Fruit fly (Drosophila melanogaster) whole organism, embryonic: Measurements from ENCODE around the gene CG32847.

Experiments
- ATbp ChIP-seq: fragments of 200-800 bp; sonication (Bioruptor generic); optimal IDR thresholded peaks from 2 replicates; lab custom pipeline; 2017; ENCODE audit warnings: missing biosample characterization, mild to moderate bottlenecking, missing genetic modification characterization, missing genetic modification reagents
- Abd-B ChIP-seq: fragments of 200-800 bp; sonication (Bioruptor generic); optimal IDR thresholded peaks from 2 replicates; lab custom pipeline; 2018; ENCODE audit warnings: missing biosample characterization, mild to moderate bottlenecking, missing genetic modification characterization, moderate library complexity
- Antp ChIP-seq: fragments of 200-800 bp; sonication (Bioruptor generic); optimal IDR thresholded peaks from 3 replicates; lab custom pipeline; 2016; ENCODE audit warnings: missing biosample characterization, missing genetic modification characterization
- BEAF-32 ChIP-seq: fragments of 200-800 bp; sonication (Bioruptor generic); optimal IDR thresholded peaks from 3 replicates; lab custom pipeline; 2017; ENCODE audit warnings: missing biosample characterization, missing genetic modification characterization, mild to moderate bottlenecking, moderate library complexity, missing genetic modification reagents
- Bteb2 ChIP-seq: fragments of 200-800 bp; sonication (Bioruptor generic); optimal IDR thresholded peaks from 2 replicates; lab custom pipeline; 2016; ENCODE audit warnings: missing biosample characterization, missing genetic modification characterization
- CG10462 ChIP-seq: fragments of 200-800 bp; sonication (Bioruptor generic); optimal IDR thresholded peaks from 2 replicates; lab custom pipeline; 2016; ENCODE audit warnings: missing biosample characterization, missing genetic modification characterization
- CG10654 ChIP-seq: fragments of 200-800 bp; sonication (Bioruptor generic); optimal IDR thresholded peaks from 2 replicates; lab custom pipeline; 2016; ENCODE audit warnings: missing biosample characterization, missing genetic modification characterization
- CG10959 ChIP-seq: fragments of 200-800 bp; sonication (Bioruptor generic); IDR thresholded peaks from 2 replicates; pipeline ENCODE4 v1.3.6; 2022; ENCODE audit warnings: missing biosample characterization, missing genetic modification characterization
- CG11085 ChIP-seq: fragments of 200-800 bp; sonication (Bioruptor generic); IDR thresholded peaks from 2 replicates; pipeline ENCODE4 v1.3.6; 2022; ENCODE audit warnings: missing biosample characterization, missing genetic modification characterization
- CG11504 ChIP-seq: fragments of 200-800 bp; sonication (Bioruptor generic); optimal IDR thresholded peaks from 3 replicates; lab custom pipeline; 2019; ENCODE audit warnings: missing biosample characterization, mild to moderate bottlenecking, missing genetic modification characterization, moderate library complexity
- CG12104 ChIP-seq: fragments of 200-800 bp; sonication (Bioruptor generic); optimal IDR thresholded peaks from 3 replicates; lab custom pipeline; 2016; ENCODE audit warnings: missing biosample characterization, missing genetic modification characterization
- CG14710 ChIP-seq: fragments of 200-800 bp; sonication (Bioruptor generic); optimal IDR thresholded peaks from 3 replicates; lab custom pipeline; 2019; ENCODE audit warnings: missing biosample characterization, mild to moderate bottlenecking, missing genetic modification characterization, moderate library complexity
- CG15601 ChIP-seq: fragments of 200-800 bp; sonication (Bioruptor generic); optimal IDR thresholded peaks from 3 replicates; lab custom pipeline; 2019; ENCODE audit warnings: missing biosample characterization, mild to moderate bottlenecking, missing genetic modification characterization, moderate library complexity
- CG2875 ChIP-seq: fragments of 200-800 bp; sonication (Bioruptor generic); optimal IDR thresholded peaks from 2 replicates; lab custom pipeline; 2017; ENCODE audit warnings: missing biosample characterization, mild to moderate bottlenecking, missing genetic modification characterization, missing genetic modification reagents
- CG30020 ChIP-seq: fragments of 200-800 bp; optimal IDR thresholded peaks from 2 replicates; lab custom pipeline; 2019; ENCODE audit warnings: missing biosample characterization, mild to moderate bottlenecking, missing genetic modification characterization, moderate library complexity
- CG4424 ChIP-seq: fragments of 200-800 bp; sonication (Bioruptor generic); optimal IDR thresholded peaks from 3 replicates; lab custom pipeline; 2016; ENCODE audit warnings: missing biosample characterization, missing genetic modification characterization
- CG4820 ChIP-seq: fragments of 200-800 bp; sonication (Bioruptor generic); optimal IDR thresholded peaks from 3 replicates; lab custom pipeline; 2016; ENCODE audit warnings: missing biosample characterization, missing genetic modification characterization
- CG6765 ChIP-seq: fragments of 200-800 bp; sonication (Bioruptor generic); optimal IDR thresholded peaks from 3 replicates; lab custom pipeline; 2017; ENCODE audit warnings: missing biosample characterization, mild to moderate bottlenecking, missing genetic modification characterization
- CkIIα-i1 ChIP-seq: fragments of 200-800 bp; sonication (Bioruptor generic); IDR thresholded peaks from 2 replicates; pipeline ENCODE4 v1.3.6; 2022; ENCODE audit warnings: missing biosample characterization, missing genetic modification characterization
- Ets97D ChIP-seq: fragments of 200-800 bp; sonication (Bioruptor generic); optimal IDR thresholded peaks from 3 replicates; lab custom pipeline; 2016; ENCODE audit warnings: missing biosample characterization, missing genetic modification characterization
- HLHmδ ChIP-seq: fragments of 200-800 bp; sonication (Bioruptor generic); optimal IDR thresholded peaks from 2 replicates; lab custom pipeline; 2018; ENCODE audit warnings: missing biosample characterization, mild to moderate bottlenecking, missing genetic modification characterization, moderate library complexity
- Kr ChIP-seq: fragments of 200-800 bp; sonication (Bioruptor generic); optimal IDR thresholded peaks from 2 replicates; lab custom pipeline; 2017; ENCODE audit warnings: missing biosample characterization, mild to moderate bottlenecking, missing genetic modification characterization
- MESR4 ChIP-seq: fragments of 200-800 bp; sonication (Bioruptor generic); optimal IDR thresholded peaks from 2 replicates; lab custom pipeline; 2018; ENCODE audit warnings: missing biosample characterization, mild to moderate bottlenecking, missing genetic modification characterization, moderate library complexity
- Meics ChIP-seq: fragments of 200-800 bp; sonication (Bioruptor generic); optimal IDR thresholded peaks from 2 replicates; lab custom pipeline; 2017; ENCODE audit warnings: missing biosample characterization, mild to moderate bottlenecking, missing genetic modification characterization
- Nf-YA ChIP-seq: fragments of 200-800 bp; sonication (Bioruptor generic); IDR thresholded peaks from 2 replicates; pipeline ENCODE4 v1.3.6; 2022; ENCODE audit warnings: missing biosample characterization, missing genetic modification characterization
- Ptx1 ChIP-seq: fragments of 200-800 bp; sonication (Bioruptor generic); IDR thresholded peaks from 2 replicates; pipeline ENCODE4 v1.3.6; 2022; ENCODE audit warnings: missing biosample characterization, missing genetic modification characterization
- Sox102F ChIP-seq: fragments of 200-800 bp; sonication (Bioruptor generic); optimal IDR thresholded peaks from 2 replicates; lab custom pipeline; 2018; ENCODE audit warnings: missing biosample characterization, mild to moderate bottlenecking, missing genetic modification characterization, moderate library complexity
- Stat92E ChIP-seq, 3 experiments: fragments of >200 bp in 2 of 3; fragments of 200-800 bp in 1 of 3; sonication (Bioruptor generic) in 1 of 3; optimal IDR thresholded peaks; 2 replicates each; lab custom pipeline; 2017 to 2019; ENCODE audit warnings: missing biosample characterization in 3 of 3, missing genetic modification characterization in 3 of 3, mild to moderate bottlenecking in 1 of 3, moderate library complexity in 1 of 3
- Xrp1 ChIP-seq: fragments of 200-800 bp; sonication (Bioruptor generic); IDR thresholded peaks from 2 replicates; pipeline ENCODE4 v1.3.6; 2022; ENCODE audit warnings: missing biosample characterization, missing genetic modification characterization
- YL-1 ChIP-seq: fragments of 200-800 bp; sonication (Bioruptor generic); optimal IDR thresholded peaks from 3 replicates; lab custom pipeline; 2017; ENCODE audit warnings: missing biosample characterization, mild to moderate bottlenecking, missing genetic modification characterization
- cad ChIP-seq: fragments of >200 bp; optimal IDR thresholded peaks from 2 replicates; lab custom pipeline; 2017; ENCODE audit warnings: missing biosample characterization, missing genetic modification characterization
- corto ChIP-seq: fragments of 200-800 bp; sonication (Bioruptor generic); optimal IDR thresholded peaks from 2 replicates; lab custom pipeline; 2016; ENCODE audit warnings: missing biosample characterization, mild to moderate bottlenecking, missing genetic modification characterization, moderate library complexity
- dan ChIP-seq: fragments of 200-800 bp; sonication (Bioruptor generic); IDR thresholded peaks from 2 replicates; pipeline ENCODE4 v1.3.6; 2022; ENCODE audit warnings: missing biosample characterization, missing genetic modification characterization
- ems ChIP-seq: fragments of 200-800 bp; sonication (Bioruptor generic); optimal IDR thresholded peaks from 3 replicates; lab custom pipeline; 2016; ENCODE audit warnings: missing biosample characterization, missing genetic modification characterization
- en ChIP-seq: fragments of 200-800 bp; sonication (Bioruptor generic); optimal IDR thresholded peaks from 2 replicates; lab custom pipeline; 2016; ENCODE audit warnings: missing biosample characterization, missing genetic modification characterization
- gfzf ChIP-seq: fragments of 200-800 bp; sonication (Bioruptor generic); optimal IDR thresholded peaks from 2 replicates; lab custom pipeline; 2016; ENCODE audit warnings: missing biosample characterization, mild to moderate bottlenecking, missing genetic modification characterization, moderate library complexity
- hbn ChIP-seq: fragments of 200-800 bp; sonication (Bioruptor generic); IDR thresholded peaks from 2 replicates; pipeline ENCODE4 v1.3.6; 2022; ENCODE audit warnings: missing biosample characterization, missing genetic modification characterization; ENCODE audit not compliant: partially characterized antibody
- her ChIP-seq: fragments of 200-800 bp; sonication (Bioruptor generic); optimal IDR thresholded peaks from 2 replicates; lab custom pipeline; 2016; ENCODE audit warnings: missing biosample characterization, missing genetic modification characterization
- jigr1 ChIP-seq: fragments of 200-800 bp; sonication (Bioruptor generic); IDR thresholded peaks from 3 replicates; pipeline ENCODE4 v1.3.6; 2022; ENCODE audit warnings: missing biosample characterization, missing genetic modification characterization
- kni ChIP-seq: fragments of 200-800 bp; sonication (Bioruptor generic); optimal IDR thresholded peaks from 3 replicates; lab custom pipeline; 2017; ENCODE audit warnings: mild to moderate bottlenecking, missing biosample characterization, missing genetic modification reagents, missing genetic modification characterization
- maf-S ChIP-seq: fragments of 200-800 bp; sonication (Bioruptor generic); optimal IDR thresholded peaks from 2 replicates; lab custom pipeline; 2016; ENCODE audit warnings: missing biosample characterization, missing genetic modification characterization
- mam ChIP-seq: fragments of 200-800 bp; sonication (Bioruptor generic); optimal IDR thresholded peaks from 3 replicates; lab custom pipeline; 2016; ENCODE audit warnings: missing biosample characterization, missing genetic modification characterization
- nerfin-2 ChIP-seq: fragments of 200-800 bp; sonication (Bioruptor generic); IDR thresholded peaks from 2 replicates; pipeline ENCODE4 v1.3.6; 2022; ENCODE audit warnings: missing biosample characterization, missing genetic modification characterization; ENCODE audit not compliant: partially characterized antibody
- nom ChIP-seq: fragments of 200-800 bp; sonication (Bioruptor generic); optimal IDR thresholded peaks from 2 replicates; lab custom pipeline; 2017; ENCODE audit warnings: missing biosample characterization, missing genetic modification characterization, mild to moderate bottlenecking, moderate library complexity, missing genetic modification reagents
- pzg ChIP-seq: fragments of 200-800 bp; sonication (Bioruptor generic); optimal IDR thresholded peaks from 3 replicates; lab custom pipeline; 2018; ENCODE audit warnings: missing biosample characterization, mild to moderate bottlenecking, missing genetic modification characterization, moderate library complexity
- ro ChIP-seq: fragments of 200-800 bp; sonication (Bioruptor generic); IDR thresholded peaks from 2 replicates; pipeline ENCODE4 v1.3.6; 2022; ENCODE audit warnings: missing biosample characterization, missing genetic modification characterization
- row ChIP-seq: fragments of 200-800 bp; sonication (Bioruptor generic); IDR thresholded peaks from 3 replicates; pipeline ENCODE4 v1.3.6; 2022; ENCODE audit warnings: missing biosample characterization, missing genetic modification characterization
- sna ChIP-seq: fragments of 200-800 bp; sonication (Bioruptor generic); IDR thresholded peaks from 2 replicates; pipeline ENCODE4 v1.3.6; 2022; ENCODE audit warnings: missing biosample characterization, missing genetic modification characterization; ENCODE audit not compliant: partially characterized antibody
- sr ChIP-seq: fragments of 200-800 bp; sonication (Bioruptor generic); IDR thresholded peaks from 3 replicates; pipeline ENCODE4 v1.3.6; 2022; ENCODE audit warnings: missing biosample characterization, missing genetic modification characterization
- usp ChIP-seq: fragments of >200 bp; optimal IDR thresholded peaks from 2 replicates; lab custom pipeline; 2017; ENCODE audit warnings: missing biosample characterization, missing genetic modification characterization
- vfl ChIP-seq: fragments of 200-800 bp; sonication (Bioruptor generic); optimal IDR thresholded peaks from 2 replicates; lab custom pipeline; 2016; ENCODE audit warnings: missing biosample characterization, missing genetic modification characterization
- zfh2 ChIP-seq: fragments of 200-800 bp; sonication (Bioruptor generic); optimal IDR thresholded peaks from 2 replicates; lab custom pipeline; 2016; ENCODE audit warnings: missing biosample characterization, missing genetic modification characterization

CG32847 gene

DNA sequence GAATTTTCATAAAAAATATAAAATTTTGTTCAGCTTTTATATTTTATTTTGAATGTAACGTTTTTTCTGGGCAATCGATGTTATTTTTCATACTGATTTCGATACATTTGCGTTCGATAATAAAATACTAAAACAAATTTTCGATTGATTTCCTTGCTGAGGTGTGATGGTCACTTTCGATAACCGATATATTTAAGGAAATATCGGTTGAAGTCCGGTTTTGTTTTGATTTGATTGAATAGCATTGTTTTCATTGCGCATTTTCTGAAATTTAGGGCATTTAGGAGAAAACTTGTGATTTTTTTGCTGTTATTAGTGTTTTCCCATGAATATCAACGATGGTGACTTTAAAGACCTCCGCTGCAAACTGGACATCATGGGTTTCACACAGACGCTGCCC, 4.8 kb upstream of the CG32847 start, which contains the start of gene Cep135 (continued):
- TF ChIP-seq CG4424 (GFP tag; lab: Kevin White, UChicago), result no peak
- TF ChIP-seq CG11085 (GFP tag; lab: Robert Waterston, UW), result no peak
- TF ChIP-seq CG10462 (GFP tag; lab: Kevin White, UChicago), result no peak
- no peak for TF ChIP-seq Meics
- TF ChIP-seq MESR4 (GFP tag; lab: Kevin White, UChicago), result peak; percentile 15
- TF ChIP-seq en (GFP tag; lab: Kevin White, UChicago), result no peak
- no peak for TF ChIP-seq mam
- TF ChIP-seq dan (GFP tag; lab: Robert Waterston, UW), result no peak
- TF ChIP-seq Sox102F (GFP tag; lab: Kevin White, UChicago), result no peak
- TF ChIP-seq Bteb2 (GFP tag; lab: Kevin White, UChicago), result no peak
- no peak for TF ChIP-seq ems (GFP tag; lab: Kevin White, UChicago)
- peak; percentile 100 for TF ChIP-seq CG15601
- peak; percentile 24 for TF ChIP-seq CG30020 (tag; lab: Kevin White, UChicago)
- TF ChIP-seq CG12104 (GFP tag; lab: Kevin White, UChicago), result no peak
- no peak for TF ChIP-seq CkIIα-i1 (GFP tag; lab: Robert Waterston, UW)
- peak; percentile 89 for TF ChIP-seq hbn (GFP tag; lab: Robert Waterston, UW)
- no peak for TF ChIP-seq Abd-B
- TF ChIP-seq CG11504 (tag; lab: Kevin White, UChicago), result no peak
- peak; percentile 54 for TF ChIP-seq CG14710 (tag; lab: Kevin White, UChicago)
- no peak for TF ChIP-seq Xrp1 (GFP tag; lab: Robert Waterston, UW)
- TF ChIP-seq maf-S, result no peak
- TF ChIP-seq nerfin-2 (GFP tag; lab: Robert Waterston, UW), result peak; percentile 92
- peak; percentile 71 for TF ChIP-seq pzg (GFP tag; lab: Kevin White, UChicago)
- TF ChIP-seq sr (GFP tag; lab: Robert Waterston, UW), result no peak
- no peak for TF ChIP-seq CG10654 (GFP tag; lab: Kevin White, UChicago)
- no peak for TF ChIP-seq Ptx1
- TF ChIP-seq Ets97D (GFP tag; lab: Kevin White, UChicago), result peak; percentile 23
- TF ChIP-seq cad (GFP tag; lab: Kevin White, UChicago), result no peak
- no peak for TF ChIP-seq kni
- TF ChIP-seq Antp (GFP tag; lab: Kevin White, UChicago), result no peak
- no peak for TF ChIP-seq her (GFP tag; lab: Kevin White, UChicago)
- TF ChIP-seq usp (GFP tag; lab: Kevin White, UChicago), result no peak
- TF ChIP-seq HLHmδ (GFP tag; lab: Kevin White, UChicago), result no peak
- no peak for TF ChIP-seq Nf-YA (GFP tag; lab: Robert Waterston, UW)
- peak; percentile 20 for TF ChIP-seq YL-1 (GFP tag; lab: Kevin White, UChicago)
- peak; percentile 71 for TF ChIP-seq BEAF-32 (GFP tag; lab: Kevin White, UChicago)
- TF ChIP-seq gfzf, result peak; percentile 55
- TF ChIP-seq row (GFP tag; lab: Robert Waterston, UW), result no peak
- peak; percentile 98 for TF ChIP-seq sna
- no peak for TF ChIP-seq vfl
- TF ChIP-seq jigr1 (GFP tag; lab: Robert Waterston, UW), result no peak
- peak in 1 of 3 experiments; percentile 15 for TF ChIP-seq Stat92E (GFP tag; optimal IDR thresholded peaks at IDR 0.05; lab: Kevin White, UChicago)
- no peak for TF ChIP-seq CG6765 (GFP tag; lab: Kevin White, UChicago)
- no peak for TF ChIP-seq CG2875 (GFP tag; lab: Kevin White, UChicago)
- no peak for TF ChIP-seq ATbp (GFP tag; lab: Kevin White, UChicago)
- TF ChIP-seq CG4820 (GFP tag; lab: Kevin White, UChicago), result no peak
- TF ChIP-seq zfh2 (GFP tag; lab: Kevin White, UChicago), result no peak
- no peak for TF ChIP-seq ro
- TF ChIP-seq CG10959 (GFP tag; lab: Robert Waterston, UW), result no peak
- TF ChIP-seq nom, result peak; percentile 0
- TF ChIP-seq corto (GFP tag; lab: Kevin White, UChicago), result no peak
- no peak for TF ChIP-seq Kr (GFP tag; lab: Kevin White, UChicago)
